Worm (Caenorhabditis elegans): ENCODE results near the gene tdo-2.

The tdo-2 gene

ce11 chrIII:5902558-5902957 lies 17.2 kb downstream of the tdo-2 start:
- TF ChIP-seq ets-7 (tag; optimal IDR thresholded peaks at IDR 0.05) (no peak), tra-4 (tag; optimal IDR thresholded peaks at IDR 0.05) (no peak), flt-1 (GFP tag; IDR thresholded peaks at IDR 0.05) (no peak), ceh-36 (tag; optimal IDR thresholded peaks at IDR 0.05) (no peak), F13C5.2 (tag; optimal IDR thresholded peaks at IDR 0.05) (no peak), ceh-13 (GFP tag; optimal IDR thresholded peaks at IDR 0.05) (no peak), hnd-1 (tag; optimal IDR thresholded peaks at IDR 0.05) (no peak), pes-1 (GFP tag; IDR thresholded peaks at IDR 0.05) (no peak), ama-1 (optimal IDR thresholded peaks at IDR 0.05) (no peak), scrt-1 (GFP tag; IDR thresholded peaks at IDR 0.05) (no peak)

ce11 chrIII:5900709-5901108 lies 19.0 kb downstream of the tdo-2 start:
- TF ChIP-seq pes-1 (GFP tag; IDR thresholded peaks at IDR 0.05) (no peak), hmg-4 (GFP tag; optimal IDR thresholded peaks at IDR 0.05) (no peak), ceh-13 (GFP tag; optimal IDR thresholded peaks at IDR 0.05) (no peak), hmbx-1 (tag; optimal IDR thresholded peaks at IDR 0.05) (no peak), ama-1 (optimal IDR thresholded peaks at IDR 0.05) (no peak), scrt-1 (GFP tag; IDR thresholded peaks at IDR 0.05) (no peak), F13C5.2 (tag; optimal IDR thresholded peaks at IDR 0.05) (no peak)

- TF ChIP-seq ceh-13 (GFP tag; optimal IDR thresholded peaks at IDR 0.05) (no peak), ceh-36 (tag; optimal IDR thresholded peaks at IDR 0.05) (no peak), scrt-1 (GFP tag; IDR thresholded peaks at IDR 0.05) (no peak), hmbx-1 (tag; optimal IDR thresholded peaks at IDR 0.05) (no peak), flt-1 (GFP tag; IDR thresholded peaks at IDR 0.05) (no peak), B0310.2 (tag; optimal IDR thresholded peaks at IDR 0.05) (no peak), pes-1 (GFP tag; IDR thresholded peaks at IDR 0.05) (no peak), sea-1 (GFP tag; conservative IDR thresholded peaks at IDR 0.05) (no peak), tbx-37 (GFP tag; conservative IDR thresholded peaks at IDR 0.05) (no peak), hnd-1 (tag; optimal IDR thresholded peaks at IDR 0.05) (no peak), ets-7 (tag; optimal IDR thresholded peaks at IDR 0.05) (no peak), tra-4 (tag; optimal IDR thresholded peaks at IDR 0.05) (no peak), F13C5.2 (tag; optimal IDR thresholded peaks at IDR 0.05) (no peak), hmg-4 (GFP tag; optimal IDR thresholded peaks at IDR 0.05) (no peak), tbx-11 (GFP tag; IDR thresholded peaks at IDR 0.05) (no peak), aly-1 (tag; optimal IDR thresholded peaks at IDR 0.05) (no peak)
Observed at ce11 chrIII:5898631-5899030, 21.1 kb downstream of the tdo-2 start.

ce11 chrIII:5897468-5897867 lies 22.3 kb downstream of the tdo-2 start:
- no peak for TF ChIP-seq B0310.2 (tag; optimal IDR thresholded peaks at IDR 0.05)
- no peak for TF ChIP-seq tra-4 (tag; optimal IDR thresholded peaks at IDR 0.05)
- TF ChIP-seq ama-1 (optimal IDR thresholded peaks at IDR 0.05), result no peak

ce11 chrIII:5895913-5896312 lies 23.8 kb downstream of the tdo-2 start, which contains the start of gene pxl-1:
TSS of gene pxl-1 (minus strand) at chrIII:5896013.
- no peak for TF ChIP-seq tbx-11 (GFP tag; IDR thresholded peaks at IDR 0.05)
- no peak for TF ChIP-seq F13C5.2 (tag; optimal IDR thresholded peaks at IDR 0.05)
- no peak for TF ChIP-seq hmbx-1 (tag; optimal IDR thresholded peaks at IDR 0.05)
- no peak for TF ChIP-seq ceh-13 (GFP tag; optimal IDR thresholded peaks at IDR 0.05)
- no peak for TF ChIP-seq B0310.2 (tag; optimal IDR thresholded peaks at IDR 0.05)

- no peak for TF ChIP-seq ama-1 (optimal IDR thresholded peaks at IDR 0.05)
- TF ChIP-seq aly-1 (tag; optimal IDR thresholded peaks at IDR 0.05), result no peak
- no peak for TF ChIP-seq tra-4 (tag; optimal IDR thresholded peaks at IDR 0.05)
- TF ChIP-seq pes-1 (GFP tag; IDR thresholded peaks at IDR 0.05), result no peak
- no peak for TF ChIP-seq tbx-37 (GFP tag; conservative IDR thresholded peaks at IDR 0.05)
- no peak for TF ChIP-seq hmbx-1 (tag; optimal IDR thresholded peaks at IDR 0.05)
- TF ChIP-seq scrt-1 (GFP tag; IDR thresholded peaks at IDR 0.05), result no peak
- no peak for TF ChIP-seq B0310.2 (tag; optimal IDR thresholded peaks at IDR 0.05)
- no peak for TF ChIP-seq ets-7 (tag; optimal IDR thresholded peaks at IDR 0.05)
- TF ChIP-seq tbx-11 (GFP tag; IDR thresholded peaks at IDR 0.05), result no peak
- TF ChIP-seq F13C5.2 (tag; optimal IDR thresholded peaks at IDR 0.05), result no peak
- no peak for TF ChIP-seq ceh-36 (tag; optimal IDR thresholded peaks at IDR 0.05)
- TF ChIP-seq flt-1 (GFP tag; IDR thresholded peaks at IDR 0.05), result no peak
- TF ChIP-seq sea-1 (GFP tag; conservative IDR thresholded peaks at IDR 0.05), result no peak
- no peak for TF ChIP-seq hmg-4 (GFP tag; optimal IDR thresholded peaks at IDR 0.05)
- no peak for TF ChIP-seq hnd-1 (tag; optimal IDR thresholded peaks at IDR 0.05)
- TF ChIP-seq ceh-13 (GFP tag; optimal IDR thresholded peaks at IDR 0.05), result no peak
Observed at ce11 chrIII:5892909-5893308, 26.8 kb downstream of the tdo-2 start.

ce11 chrIII:5888675-5889074 lies 31.1 kb downstream of the tdo-2 start, which contains the start of gene C28H8.8:
TSS of gene C28H8.8 (minus strand) at chrIII:5888775.
- TF ChIP-seq scrt-1 (GFP tag; IDR thresholded peaks at IDR 0.05), result no peak
- TF ChIP-seq B0310.2 (tag; optimal IDR thresholded peaks at IDR 0.05), result no peak
- no peak for TF ChIP-seq sea-1 (GFP tag; conservative IDR thresholded peaks at IDR 0.05)
- no peak for TF ChIP-seq hmbx-1 (tag; optimal IDR thresholded peaks at IDR 0.05)

- no peak for TF ChIP-seq hnd-1 (tag; optimal IDR thresholded peaks at IDR 0.05)
- no peak for TF ChIP-seq scrt-1 (GFP tag; IDR thresholded peaks at IDR 0.05)
- no peak for TF ChIP-seq tbx-11 (GFP tag; IDR thresholded peaks at IDR 0.05)
- TF ChIP-seq F13C5.2 (tag; optimal IDR thresholded peaks at IDR 0.05), result no peak
Observed at ce11 chrIII:5886893-5887292, 32.9 kb downstream of the tdo-2 start, which contains the start of gene C28H8.7. TSS of gene C28H8.7 (minus strand) at chrIII:5886993.

ce11 chrIII:5884459-5884858 lies 35.3 kb downstream of the tdo-2 start:
- TF ChIP-seq B0310.2 (tag; optimal IDR thresholded peaks at IDR 0.05) (no peak), ceh-13 (GFP tag; optimal IDR thresholded peaks at IDR 0.05) (no peak), flt-1 (GFP tag; IDR thresholded peaks at IDR 0.05) (no peak), F13C5.2 (tag; optimal IDR thresholded peaks at IDR 0.05) (no peak), tbx-37 (GFP tag; conservative IDR thresholded peaks at IDR 0.05) (no peak), ama-1 (optimal IDR thresholded peaks at IDR 0.05) (no peak), scrt-1 (GFP tag; IDR thresholded peaks at IDR 0.05) (no peak), aly-1 (tag; optimal IDR thresholded peaks at IDR 0.05) (no peak), tra-4 (tag; optimal IDR thresholded peaks at IDR 0.05) (no peak), ets-7 (tag; optimal IDR thresholded peaks at IDR 0.05) (no peak)
